Fruit fly (Drosophila melanogaster) whole organism, pupa: Measurements from ENCODE around the gene CG32219.

Experiments
- CG10348 ChIP-seq: fragments of 200-800 bp; sonication (Bioruptor generic); IDR thresholded peaks from 2 replicates; pipeline ENCODE4 v1.3.6; 2022; ENCODE audit warnings: missing biosample characterization, missing genetic modification characterization
- CG12605 ChIP-seq: fragments of 200-800 bp; sonication (Bioruptor generic); IDR thresholded peaks from 2 replicates; pipeline ENCODE4 v1.3.6; 2022; ENCODE audit warnings: missing biosample characterization, missing genetic modification characterization
- CG14655 ChIP-seq: fragments of 200-800 bp; sonication (Bioruptor generic); optimal IDR thresholded peaks from 3 replicates; lab custom pipeline; 2017; ENCODE audit warnings: mild to moderate bottlenecking, missing biosample characterization, missing genetic modification reagents, missing genetic modification characterization
- CG17806 ChIP-seq: fragments of 200-800 bp; sonication (Bioruptor generic); optimal IDR thresholded peaks from 2 replicates; lab custom pipeline; 2018; ENCODE audit warnings: missing biosample characterization, mild to moderate bottlenecking, missing genetic modification characterization, moderate library complexity
- CG32121 ChIP-seq: fragments of 200-800 bp; sonication (Bioruptor generic); IDR thresholded peaks from 2 replicates; pipeline ENCODE4 v1.3.6; 2022; ENCODE audit warnings: missing biosample characterization, missing genetic modification characterization
- CG34367 ChIP-seq: fragments of 200-800 bp; sonication (Bioruptor generic); optimal IDR thresholded peaks from 2 replicates; lab custom pipeline; 2018; ENCODE audit warnings: missing biosample characterization, mild to moderate bottlenecking, missing genetic modification characterization
- CG8159 ChIP-seq: fragments of 200-800 bp; sonication (Bioruptor generic); optimal IDR thresholded peaks from 3 replicates; lab custom pipeline; 2018; ENCODE audit warnings: missing biosample characterization, mild to moderate bottlenecking, missing genetic modification characterization, moderate library complexity
- D1 ChIP-seq: fragments of 200-800 bp; sonication (Bioruptor generic); optimal IDR thresholded peaks from 2 replicates; lab custom pipeline; 2018; ENCODE audit warnings: missing biosample characterization, mild to moderate bottlenecking, missing genetic modification characterization, moderate library complexity
- EcR ChIP-seq: fragments of 200-800 bp; sonication (Bioruptor generic); optimal IDR thresholded peaks from 3 replicates; lab custom pipeline; 2019; ENCODE audit warnings: missing biosample characterization, missing genetic modification characterization, mild to moderate bottlenecking, moderate library complexity, missing genetic modification reagents
- Pif1A ChIP-seq: fragments of 200-800 bp; sonication (Bioruptor generic); optimal IDR thresholded peaks from 3 replicates; lab custom pipeline; 2016; ENCODE audit warnings: missing biosample characterization, missing genetic modification characterization
- rn ChIP-seq: fragments of 200-800 bp; sonication (Bioruptor generic); IDR thresholded peaks from 2 replicates; pipeline ENCODE4 v1.3.6; 2022; ENCODE audit warnings: missing biosample characterization, missing genetic modification characterization

DNA sequence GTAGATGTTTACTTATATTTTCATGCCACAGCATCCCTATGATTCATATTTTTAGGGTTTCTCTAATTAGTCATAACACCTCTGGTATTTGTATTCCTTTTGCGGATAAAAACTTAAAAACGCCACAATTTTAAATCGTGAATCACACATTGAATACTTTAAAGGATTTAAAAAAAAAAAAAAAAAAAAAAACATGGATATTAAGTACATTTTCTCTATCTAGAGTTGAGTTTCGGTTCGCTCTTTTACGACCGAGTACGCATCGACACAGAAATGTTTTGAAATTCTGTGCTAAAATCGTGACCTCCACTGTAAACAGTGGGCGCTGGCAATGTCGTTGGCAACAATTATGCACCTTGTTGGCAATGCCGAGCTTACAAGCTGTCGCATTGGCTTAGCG, 45.5 kb downstream of the CG32219 start:
- TF ChIP-seq CG14655 (GFP tag; lab: Kevin White, UChicago): no peak
- TF ChIP-seq CG8159 (tag; lab: Kevin White, UChicago): peak; percentile 32
- TF ChIP-seq CG34367 (tag; lab: Kevin White, UChicago): no peak
- peak; percentile 28 for TF ChIP-seq Pif1A (GFP tag; lab: Kevin White, UChicago)
- no peak for TF ChIP-seq EcR (GFP tag; lab: Kevin White, UChicago)
- TF ChIP-seq CG32121 (GFP tag; lab: Robert Waterston, UW): no peak
- TF ChIP-seq CG10348: no peak
- TF ChIP-seq CG12605 (GFP tag; lab: Robert Waterston, UW): peak; percentile 11; the same call in 1 of the 2 replicates
- no peak for TF ChIP-seq D1 (tag; lab: Kevin White, UChicago)
- TF ChIP-seq CG17806: no peak
- no peak for TF ChIP-seq rn (GFP tag; lab: Robert Waterston, UW)
